Worm (Caenorhabditis elegans): ENCODE measurements around the gene F52F10.2.

Gene F52F10.2

ce11 chrV:1555072-1555471, 7.1 kb downstream of the F52F10.2 start:
- no peak for TF ChIP-seq egl-27 (tag; optimal IDR thresholded peaks at IDR 0.05)
- no peak for TF ChIP-seq snpc-4 (tag; optimal IDR thresholded peaks at IDR 0.05)

DNA sequence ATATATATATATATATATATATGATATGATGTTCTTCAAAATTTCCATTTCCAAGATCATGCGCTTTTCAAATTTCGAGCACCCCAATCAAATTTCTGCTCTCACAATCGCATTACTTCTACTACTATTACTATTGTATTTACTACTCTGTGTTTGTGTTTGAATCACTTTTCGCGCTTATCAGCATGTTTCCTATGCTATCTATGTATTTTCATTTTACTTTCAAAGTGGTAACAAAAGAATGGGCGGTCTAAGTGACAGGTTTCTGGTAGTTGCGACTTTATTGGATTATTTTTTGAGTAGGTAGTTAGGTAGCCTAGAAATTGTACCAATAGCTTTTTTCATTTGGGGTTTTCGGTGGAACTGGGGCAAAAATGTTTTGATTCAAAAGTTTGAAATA, 10.2 kb downstream of the F52F10.2 start:
- TF ChIP-seq pqm-1 (tag; optimal IDR thresholded peaks at IDR 0.05) (peak; percentile 67), lin-39 (tag; optimal IDR thresholded peaks at IDR 0.05) (no peak), nhr-43 (tag; optimal IDR thresholded peaks at IDR 0.05; ENCODE audit: poor library complexity, severe bottlenecking) (no peak), ztf-11 (tag; optimal IDR thresholded peaks at IDR 0.05) (no peak), pha-4 (tag; optimal IDR thresholded peaks at IDR 0.05) (peak; percentile 13)

- no peak for TF ChIP-seq mml-1 (tag; optimal IDR thresholded peaks at IDR 0.05)
- TF ChIP-seq nhr-77 (tag; optimal IDR thresholded peaks at IDR 0.05), result no peak
- TF ChIP-seq ZK546.5 (tag; optimal IDR thresholded peaks at IDR 0.05), result no peak
These were observed 18.8 kb downstream of the F52F10.2 start, which contains the start of gene cdc-25.2 for ce11 chrV:1566776-1567175. cdc-25.2 (plus strand) TSS chrV:1567076.

ce11 chrV:1569750-1570419, 21.9 kb downstream of the F52F10.2 start:
- TF ChIP-seq mdl-1 (tag; optimal IDR thresholded peaks at IDR 0.05) (no peak), pha-4 (tag; optimal IDR thresholded peaks at IDR 0.05) (peak; percentile 21)

DNA sequence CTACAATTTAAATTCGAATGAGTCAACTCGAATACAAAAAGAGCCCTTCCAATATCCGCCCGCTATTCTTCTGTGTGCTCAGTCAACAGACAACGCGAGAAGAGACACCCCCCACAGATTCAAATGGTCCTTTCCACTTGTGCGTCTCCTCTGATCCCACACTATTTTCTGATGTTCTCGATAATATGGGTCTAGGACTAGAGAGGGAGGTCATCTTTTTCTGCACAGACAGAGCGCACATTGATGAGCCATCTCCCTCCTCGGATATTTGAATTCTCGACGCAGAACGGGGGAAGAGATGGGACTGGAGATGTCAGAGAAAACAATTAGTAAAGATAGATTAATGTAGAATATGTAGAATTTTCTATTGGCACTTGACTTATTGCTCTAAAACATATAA, 22.7 kb downstream of the F52F10.2 start:
- TF ChIP-seq nhr-28 (tag; optimal IDR thresholded peaks at IDR 0.05), result no peak
- TF ChIP-seq fos-1 (tag; optimal IDR thresholded peaks at IDR 0.05), result no peak
- no peak for TF ChIP-seq elt-3 (tag; optimal IDR thresholded peaks at IDR 0.05)
- TF ChIP-seq mml-1 (tag; optimal IDR thresholded peaks at IDR 0.05), result no peak
- no peak for TF ChIP-seq ztf-11 (tag; optimal IDR thresholded peaks at IDR 0.05)
- no peak for TF ChIP-seq nhr-25 (tag; optimal IDR thresholded peaks at IDR 0.05)
- no peak for TF ChIP-seq pqm-1 (tag; optimal IDR thresholded peaks at IDR 0.05)
- no peak for TF ChIP-seq nhr-11 (tag; optimal IDR thresholded peaks at IDR 0.05)
- no peak for TF ChIP-seq unc-39 (tag; optimal IDR thresholded peaks at IDR 0.05)
- TF ChIP-seq ZK546.5 (tag; optimal IDR thresholded peaks at IDR 0.05), result no peak
- no peak for TF ChIP-seq lin-39 (tag; optimal IDR thresholded peaks at IDR 0.05)
- TF ChIP-seq unc-62 (GFP tag; optimal IDR thresholded peaks at IDR 0.05), result no peak
- no peak for TF ChIP-seq elt-1 (tag; optimal IDR thresholded peaks at IDR 0.05)
- TF ChIP-seq ceh-16 (tag; optimal IDR thresholded peaks at IDR 0.05), result no peak
- no peak for TF ChIP-seq ztf-4 (tag; optimal IDR thresholded peaks at IDR 0.05)

ce11 chrV:1572585-1572984, 24.6 kb downstream of the F52F10.2 start:
- TF ChIP-seq unc-39 (tag; optimal IDR thresholded peaks at IDR 0.05) (no peak), ztf-11 (tag; optimal IDR thresholded peaks at IDR 0.05) (no peak), nhr-237 (tag; optimal IDR thresholded peaks at IDR 0.05) (no peak), lsy-12 (tag; optimal IDR thresholded peaks at IDR 0.05) (no peak), ceh-9 (tag; optimal IDR thresholded peaks at IDR 0.05) (no peak), egl-5 (tag; optimal IDR thresholded peaks at IDR 0.05) (no peak), nfya-1 (tag; optimal IDR thresholded peaks at IDR 0.05; ENCODE audit: insufficient read depth) (no peak), nhr-76 (tag; optimal IDR thresholded peaks at IDR 0.05) (no peak), fkh-2 (tag; optimal IDR thresholded peaks at IDR 0.05) (no peak), aly-2 (tag; optimal IDR thresholded peaks at IDR 0.05) (no peak), nhr-67 (tag; optimal IDR thresholded peaks at IDR 0.05) (no peak), skn-1 (tag; optimal IDR thresholded peaks at IDR 0.05) (no peak), elt-1 (tag; optimal IDR thresholded peaks at IDR 0.05) (no peak), lin-15B (tag; optimal IDR thresholded peaks at IDR 0.05) (no peak), elt-3 (tag; optimal IDR thresholded peaks at IDR 0.05) (no peak)
